Worm (Caenorhabditis elegans) whole organism, early embryonic: Measurements from ENCODE around the gene JC8.16.

ENCODE experiments used
- B0310.2 ChIP-seq: sonication (generic microtip); optimal IDR thresholded peaks from 2 replicates; lab custom pipeline; 2016; ENCODE audit warnings: mild to moderate bottlenecking, missing genetic modification characterization, missing compliant biosample characterization
- ama-1 ChIP-seq: fragments of 150-350 bp; optimal IDR thresholded peaks from 2 replicates; lab custom pipeline; 2014
- ceh-36 ChIP-seq: sonication (generic microtip); optimal IDR thresholded peaks from 2 replicates; lab custom pipeline; 2016; ENCODE audit warnings: missing genetic modification characterization, inconsistent platforms, missing compliant biosample characterization
- flt-1 ChIP-seq: fragments of 200-800 bp; sonication (Bioruptor generic); IDR thresholded peaks from 2 replicates; pipeline ENCODE4 v1.3.6; 2022; ENCODE audit warnings: missing genetic modification characterization, missing compliant biosample characterization
- hmg-4 ChIP-seq: fragments of 200-800 bp; sonication (Bioruptor generic); optimal IDR thresholded peaks from 2 replicates; lab custom pipeline; 2018; ENCODE audit warnings: mild to moderate bottlenecking, missing genetic modification characterization, missing compliant biosample characterization
- pes-1 ChIP-seq: fragments of 200-800 bp; sonication (Bioruptor generic); IDR thresholded peaks from 2 replicates; pipeline ENCODE4 v1.3.6; 2022; ENCODE audit warnings: missing genetic modification reagents, missing genetic modification characterization, missing compliant biosample characterization

- TF ChIP-seq pes-1 (GFP tag; lab: Robert Waterston, UW) = no peak
- TF ChIP-seq ama-1 (lab: Kevin White, UChicago) = no peak
- no peak for TF ChIP-seq B0310.2
- TF ChIP-seq ceh-36 (tag; lab: Kevin White, UChicago) = no peak
- TF ChIP-seq hmg-4 = no peak
- no peak for TF ChIP-seq flt-1
Measured at ce11 chrIV:13236485-13236884, 22.5 kb upstream of the JC8.16 start, which contains the start of gene pwp-1.
